Worm (Caenorhabditis elegans) whole organism, L3 larva: ENCODE data around the gene acs-20.

Experiments
- ZK546.5 ChIP-seq: sonication (generic microtip); optimal IDR thresholded peaks from 2 replicates; lab custom pipeline; 2017; ENCODE audit warnings: missing biosample characterization, missing genetic modification characterization
- aly-2 ChIP-seq: fragments of 150-350 bp; optimal IDR thresholded peaks from 2 replicates; lab custom pipeline; 2014; ENCODE audit warnings: missing biosample characterization, missing genetic modification characterization
- ceh-16 ChIP-seq: sonication (generic microtip); optimal IDR thresholded peaks from 2 replicates; lab custom pipeline; 2017; ENCODE audit warnings: missing biosample characterization, missing genetic modification characterization
- ceh-28 ChIP-seq: fragments of 150-350 bp; optimal IDR thresholded peaks from 2 replicates; lab custom pipeline; 2014; ENCODE audit warnings: missing biosample characterization, missing genetic modification reagents, missing genetic modification characterization
- ceh-9 ChIP-seq: sonication (generic microtip); optimal IDR thresholded peaks from 2 replicates; lab custom pipeline; 2018; ENCODE audit warnings: missing biosample characterization, missing genetic modification characterization
- daf-12 ChIP-seq: fragments of 150-350 bp; optimal IDR thresholded peaks from 2 replicates; lab custom pipeline; 2014; ENCODE audit warnings: missing biosample characterization, missing genetic modification reagents, missing genetic modification characterization
- egl-27 ChIP-seq: sonication (generic microtip); optimal IDR thresholded peaks from 4 replicates; lab custom pipeline; 2017; ENCODE audit warnings: missing biosample characterization, missing genetic modification reagents, missing genetic modification characterization
- fkh-10 ChIP-seq: sonication (generic microtip); optimal IDR thresholded peaks from 2 replicates; lab custom pipeline; 2017; ENCODE audit warnings: missing biosample characterization, missing genetic modification reagents, missing genetic modification characterization
- lsy-12 ChIP-seq: sonication (generic microtip); optimal IDR thresholded peaks from 2 replicates; lab custom pipeline; 2016; ENCODE audit warnings: mild to moderate bottlenecking, missing genetic modification characterization, missing compliant biosample characterization
- mml-1 ChIP-seq: fragments of 150-350 bp; sonication (generic microtip); optimal IDR thresholded peaks from 3 replicates; lab custom pipeline; 2014; ENCODE audit warnings: missing biosample characterization, missing genetic modification characterization
- nhr-11 ChIP-seq: fragments of 150-350 bp; optimal IDR thresholded peaks from 2 replicates; lab custom pipeline; 2014; ENCODE audit warnings: missing biosample characterization, missing genetic modification characterization
- nhr-43 ChIP-seq: sonication (generic microtip); optimal IDR thresholded peaks from 2 replicates; lab custom pipeline; 2016; ENCODE audit warnings: mild to moderate bottlenecking, missing genetic modification characterization, missing compliant biosample characterization; ENCODE audit not compliant: poor library complexity, severe bottlenecking
- nhr-67 ChIP-seq: fragments of 150-350 bp; optimal IDR thresholded peaks from 2 replicates; lab custom pipeline; 2014; ENCODE audit warnings: missing biosample characterization, missing genetic modification characterization
- nhr-77 ChIP-seq: fragments of 150-350 bp; optimal IDR thresholded peaks from 2 replicates; lab custom pipeline; 2014; ENCODE audit warnings: missing biosample characterization, missing genetic modification characterization
- pqm-1 ChIP-seq: fragments of 150-350 bp; optimal IDR thresholded peaks from 2 replicates; lab custom pipeline; 2017; ENCODE audit warnings: missing biosample characterization, missing genetic modification characterization, inconsistent platforms
- sea-2 ChIP-seq: fragments of 150-350 bp; sonication (generic microtip); optimal IDR thresholded peaks from 4 replicates; lab custom pipeline; 2014; ENCODE audit warnings: missing biosample characterization, missing genetic modification reagents, missing genetic modification characterization
- unc-62 ChIP-seq: fragments of 150-350 bp; sonication (generic microtip); optimal IDR thresholded peaks from 4 replicates; lab custom pipeline; 2014; ENCODE audit warnings: missing biosample characterization, missing genetic modification reagents, missing genetic modification characterization

acs-20 gene

ce11 chrIV:12350235-12350634 lies 48.3 kb downstream of the acs-20 start:
- TF ChIP-seq fkh-10, result peak; percentile 88
- no peak for TF ChIP-seq ceh-9
- no peak for TF ChIP-seq sea-2 (GFP tag; lab: Kevin White, UChicago)
- TF ChIP-seq, all 47 proteins: peak for 1

- no peak for TF ChIP-seq egl-27 (tag; lab: Kevin White, UChicago)
- TF ChIP-seq ceh-28 (tag; lab: Kevin White, UChicago), result no peak
- no peak for TF ChIP-seq nhr-11 (tag; lab: Kevin White, UChicago)
- no peak for TF ChIP-seq ceh-16 (tag; lab: Kevin White, UChicago)
- TF ChIP-seq unc-62 (GFP tag; lab: Kevin White, UChicago), result no peak
- TF ChIP-seq lsy-12, result no peak
- TF ChIP-seq aly-2 (tag; lab: Kevin White, UChicago), result no peak
- TF ChIP-seq nhr-43 (tag; lab: Kevin White, UChicago), result no peak
- TF ChIP-seq daf-12 (tag; lab: Kevin White, UChicago), result no peak
- TF ChIP-seq ZK546.5 (tag; lab: Kevin White, UChicago), result no peak
- no peak for TF ChIP-seq pqm-1
- TF ChIP-seq mml-1 (tag; lab: Kevin White, UChicago), result no peak
- TF ChIP-seq fkh-10, result no peak
- no peak for TF ChIP-seq nhr-67
- no peak for TF ChIP-seq nhr-77 (tag; lab: Kevin White, UChicago)
Observed at ce11 chrIV:12349639-12350038, 48.9 kb downstream of the acs-20 start, which contains the start of gene best-22. Gene best-22, plus strand, starts transcription at chrIV:12349939.
